Worm (Caenorhabditis elegans) whole organism, mixed stage, embryonic: ENCODE data around the gene Y43F8C.5.

ENCODE experiments used
- bed-3 ChIP-seq: fragments of 200-800 bp; sonication (Bioruptor generic); optimal IDR thresholded peaks from 3 replicates; lab custom pipeline; 2018; ENCODE audit warnings: mild to moderate bottlenecking, missing genetic modification characterization, moderate library complexity, missing compliant biosample characterization
- blmp-1 ChIP-seq: fragments of 150-350 bp; optimal IDR thresholded peaks from 2 replicates; lab custom pipeline; 2014; ENCODE audit warnings: missing biosample characterization, missing genetic modification characterization
- ceh-83 ChIP-seq: fragments of 200-800 bp; sonication (Bioruptor generic); optimal IDR thresholded peaks from 2 replicates; lab custom pipeline; 2018; ENCODE audit warnings: mild to moderate bottlenecking, missing genetic modification characterization, missing compliant biosample characterization
- ces-1 ChIP-seq: fragments of 150-350 bp; optimal IDR thresholded peaks from 2 replicates; lab custom pipeline; 2014; ENCODE audit warnings: missing biosample characterization, missing genetic modification reagents, missing genetic modification characterization
- cnd-1 ChIP-seq: fragments of 200-800 bp; sonication (Bioruptor generic); optimal IDR thresholded peaks from 2 replicates; lab custom pipeline; 2018; ENCODE audit warnings: mild to moderate bottlenecking, missing genetic modification characterization, missing compliant biosample characterization
- drap-1 ChIP-seq: fragments of 200-800 bp; sonication (Bioruptor generic); optimal IDR thresholded peaks from 3 replicates; lab custom pipeline; 2018; ENCODE audit warnings: mild to moderate bottlenecking, missing genetic modification characterization, missing compliant biosample characterization
- elt-1 ChIP-seq: sonication (generic microtip); optimal IDR thresholded peaks from 2 replicates; lab custom pipeline; 2017; ENCODE audit warnings: missing genetic modification characterization, mild to moderate bottlenecking, missing compliant biosample characterization, antibody characterized with exemption, moderate library complexity, borderline replicate concordance; ENCODE audit not compliant: insufficient read depth
- ham-2 ChIP-seq: fragments of 200-800 bp; sonication (Bioruptor generic); optimal IDR thresholded peaks from 2 replicates; lab custom pipeline; 2018; ENCODE audit warnings: mild to moderate bottlenecking, missing genetic modification characterization, missing compliant biosample characterization
- lin-13 ChIP-seq: fragments of 150-350 bp; optimal IDR thresholded peaks from 2 replicates; lab custom pipeline; 2014; ENCODE audit warnings: missing biosample characterization, missing genetic modification characterization
- lsy-2 ChIP-seq: fragments of 150-350 bp; optimal IDR thresholded peaks from 2 replicates; lab custom pipeline; 2014; ENCODE audit warnings: missing biosample characterization, missing genetic modification characterization
- mep-1 ChIP-seq: fragments of 150-350 bp; optimal IDR thresholded peaks from 2 replicates; lab custom pipeline; 2017; ENCODE audit warnings: missing biosample characterization, missing genetic modification reagents, missing genetic modification characterization, inconsistent platforms
- mls-2 ChIP-seq: sonication (generic microtip); optimal IDR thresholded peaks from 2 replicates; lab custom pipeline; 2016; ENCODE audit warnings: mild to moderate bottlenecking, missing genetic modification characterization, moderate library complexity, missing compliant biosample characterization
- nhr-12 ChIP-seq: fragments of 150-350 bp; optimal IDR thresholded peaks from 2 replicates; lab custom pipeline; 2014; ENCODE audit warnings: missing biosample characterization, missing genetic modification characterization
- nhr-237 ChIP-seq: fragments of 150-350 bp; optimal IDR thresholded peaks from 2 replicates; lab custom pipeline; 2014; ENCODE audit warnings: missing biosample characterization, missing genetic modification characterization
- nhr-28 ChIP-seq: fragments of 150-350 bp; optimal IDR thresholded peaks from 2 replicates; lab custom pipeline; 2014; ENCODE audit warnings: missing biosample characterization, missing genetic modification characterization
- nhr-76 ChIP-seq: sonication (generic microtip); optimal IDR thresholded peaks from 2 replicates; lab custom pipeline; 2017; ENCODE audit warnings: missing biosample characterization, missing genetic modification characterization
- pha-4 ChIP-seq: fragments of 150-350 bp; optimal IDR thresholded peaks from 2 replicates; lab custom pipeline; 2018; ENCODE audit warnings: missing biosample characterization, missing genetic modification reagents, missing genetic modification characterization
- sem-2 ChIP-seq: fragments of 200-800 bp; sonication (Bioruptor generic); optimal IDR thresholded peaks from 2 replicates; lab custom pipeline; 2018; ENCODE audit warnings: mild to moderate bottlenecking, missing genetic modification characterization, missing compliant biosample characterization
- snpc-4 ChIP-seq: fragments of 150-350 bp; optimal IDR thresholded peaks from 2 replicates; lab custom pipeline; 2014; ENCODE audit warnings: missing biosample characterization, missing genetic modification characterization
- sptf-1 ChIP-seq: sonication (generic microtip); optimal IDR thresholded peaks from 2 replicates; lab custom pipeline; 2017; ENCODE audit warnings: mild to moderate bottlenecking, missing genetic modification characterization, moderate library complexity, missing compliant biosample characterization
- tbx-8 ChIP-seq: fragments of 200-800 bp; sonication (Bioruptor generic); optimal IDR thresholded peaks from 2 replicates; lab custom pipeline; 2018; ENCODE audit warnings: mild to moderate bottlenecking, missing genetic modification characterization, moderate library complexity, missing compliant biosample characterization
- unc-120 ChIP-seq: sonication (generic microtip); optimal IDR thresholded peaks from 2 replicates; lab custom pipeline; 2017; ENCODE audit warnings: missing genetic modification characterization, missing compliant biosample characterization; ENCODE audit not compliant: poor library complexity, severe bottlenecking
- unc-39 ChIP-seq: fragments of 150-350 bp; optimal IDR thresholded peaks from 2 replicates; lab custom pipeline; 2014; ENCODE audit warnings: missing biosample characterization, missing genetic modification characterization
- unc-62 ChIP-seq: fragments of 150-350 bp; optimal IDR thresholded peaks from 2 replicates; lab custom pipeline; 2014; ENCODE audit warnings: missing biosample characterization, missing genetic modification reagents, missing genetic modification characterization
- zip-8 ChIP-seq: fragments of 150-350 bp; optimal IDR thresholded peaks from 2 replicates; lab custom pipeline; 2014; ENCODE audit warnings: missing biosample characterization, missing genetic modification characterization
- ztf-11 ChIP-seq: fragments of 150-350 bp; optimal IDR thresholded peaks from 2 replicates; lab custom pipeline; 2014; ENCODE audit warnings: missing biosample characterization, missing genetic modification characterization

Y43F8C.5 gene

ce11 chrV:19636194-19636584 lies 3.7 kb upstream of the Y43F8C.5 start:
- no peak for TF ChIP-seq unc-120 (tag; lab: Kevin White, UChicago)
- peak; percentile 93 for TF ChIP-seq zip-8 (tag; lab: Kevin White, UChicago)

ce11 chrV:19635525-19636193 lies 3.2 kb upstream of the Y43F8C.5 start:
- TF ChIP-seq drap-1 = peak; percentile 14

ce11 chrV:19634197-19634596 lies 1.8 kb upstream of the Y43F8C.5 start:
- TF ChIP-seq nhr-76 (tag; lab: Kevin White, UChicago) (no peak), lsy-2 (tag; lab: Kevin White, UChicago) (no peak), ces-1 (GFP tag; lab: Kevin White, UChicago) (no peak), sptf-1 (tag; lab: Kevin White, UChicago) (peak; percentile 19), drap-1 (no peak), ham-2 (GFP tag; lab: Kevin White, UChicago) (no peak), mep-1 (no peak), nhr-28 (tag; lab: Kevin White, UChicago) (no peak)

ce11 chrV:19632948-19633347 lies 502 bp upstream of the Y43F8C.5 start:
- TF ChIP-seq elt-1 (tag; lab: Kevin White, UChicago) = no peak
- TF ChIP-seq ceh-83 (GFP tag; lab: Kevin White, UChicago) = no peak
- TF ChIP-seq lin-13 (tag; lab: Kevin White, UChicago) = no peak
- TF ChIP-seq ztf-11 (tag; lab: Kevin White, UChicago) = no peak
- TF ChIP-seq nhr-12 = no peak
- no peak for TF ChIP-seq sem-2 (GFP tag; lab: Kevin White, UChicago)
- no peak for TF ChIP-seq nhr-237 (tag; lab: Kevin White, UChicago)
- TF ChIP-seq unc-39 (tag; lab: Kevin White, UChicago) = no peak
- TF ChIP-seq unc-120 (tag; lab: Kevin White, UChicago) = no peak
- TF ChIP-seq bed-3 (GFP tag; lab: Kevin White, UChicago) = no peak
- no peak for TF ChIP-seq tbx-8 (GFP tag; lab: Kevin White, UChicago)
- TF ChIP-seq mls-2 = no peak
- no peak for TF ChIP-seq sptf-1 (tag; lab: Kevin White, UChicago)
- TF ChIP-seq snpc-4 (tag; lab: Kevin White, UChicago) = no peak
- TF ChIP-seq unc-62 = no peak
- TF ChIP-seq cnd-1 (tag; lab: Kevin White, UChicago) = no peak
- TF ChIP-seq, all 35 proteins: peak for 0

- TF ChIP-seq lsy-2 (tag; lab: Kevin White, UChicago) = no peak
- peak; percentile 22 for TF ChIP-seq mls-2
These were observed 1.9 kb downstream of the Y43F8C.5 start for ce11 chrV:19630569-19630968.

- TF ChIP-seq drap-1 = peak; percentile 67
- TF ChIP-seq pha-4 = no peak
These were observed 2.5 kb downstream of the Y43F8C.5 start for ce11 chrV:19629973-19630372.

ce11 chrV:19629544-19629943 lies 2.9 kb downstream of the Y43F8C.5 start:
- TF ChIP-seq blmp-1 (tag; lab: Kevin White, UChicago) = no peak
- no peak for TF ChIP-seq unc-120 (tag; lab: Kevin White, UChicago)

- TF ChIP-seq blmp-1 (tag; lab: Kevin White, UChicago) = no peak
These were observed 6.7 kb downstream of the Y43F8C.5 start for ce11 chrV:19625719-19626118.
